Fruit fly (Drosophila melanogaster) whole organism, embryonic: ENCODE results near the gene CG3032.

Experiments
- Aef1 ChIP-seq: fragments of 200-800 bp; sonication (Bioruptor generic); IDR thresholded peaks from 3 replicates; pipeline ENCODE4 v1.3.6; 2022; ENCODE audit warnings: missing biosample characterization, missing genetic modification characterization
- Bgb ChIP-seq: fragments of 200-800 bp; sonication (Bioruptor generic); IDR thresholded peaks from 2 replicates; pipeline ENCODE4 v1.3.6; 2022; ENCODE audit warnings: missing biosample characterization, missing genetic modification characterization; ENCODE audit not compliant: partially characterized antibody
- Blimp-1 ChIP-seq: fragments of 200-800 bp; sonication (Bioruptor generic); optimal IDR thresholded peaks from 3 replicates; lab custom pipeline; 2018; ENCODE audit warnings: missing biosample characterization, missing genetic modification characterization, mild to moderate bottlenecking, moderate library complexity, missing genetic modification reagents
- C15 ChIP-seq: fragments of 200-800 bp; sonication (Bioruptor generic); IDR thresholded peaks from 3 replicates; pipeline ENCODE4 v1.3.6; 2022; ENCODE audit warnings: missing biosample characterization, missing genetic modification characterization
- CG10366 ChIP-seq: fragments of 200-800 bp; sonication (Bioruptor generic); IDR thresholded peaks from 2 replicates; pipeline ENCODE4 v1.3.6; 2022; ENCODE audit warnings: missing biosample characterization, missing genetic modification characterization
- CG11456 ChIP-seq: fragments of 200-800 bp; sonication (Bioruptor generic); IDR thresholded peaks from 3 replicates; pipeline ENCODE4 v1.3.6; 2022; ENCODE audit warnings: missing biosample characterization, missing genetic modification characterization
- CG12391 ChIP-seq: fragments of 200-800 bp; sonication (Bioruptor generic); optimal IDR thresholded peaks from 3 replicates; lab custom pipeline; 2018; ENCODE audit warnings: missing biosample characterization, mild to moderate bottlenecking, missing genetic modification characterization, moderate library complexity
- CG14667 ChIP-seq: fragments of 200-800 bp; sonication (Bioruptor generic); IDR thresholded peaks from 2 replicates; pipeline ENCODE4 v1.3.6; 2022; ENCODE audit warnings: missing biosample characterization, missing genetic modification characterization
- CG1529 ChIP-seq: fragments of 200-800 bp; sonication (Bioruptor generic); optimal IDR thresholded peaks from 3 replicates; lab custom pipeline; 2018; ENCODE audit warnings: missing biosample characterization, missing genetic modification characterization
- CG15479 ChIP-seq: fragments of 200-800 bp; sonication (Bioruptor generic); optimal IDR thresholded peaks from 3 replicates; lab custom pipeline; 2019; ENCODE audit warnings: missing biosample characterization, mild to moderate bottlenecking, missing genetic modification characterization, moderate library complexity
- CG17568 ChIP-seq: fragments of 200-800 bp; sonication (Bioruptor generic); optimal IDR thresholded peaks from 2 replicates; lab custom pipeline; 2018; ENCODE audit warnings: missing biosample characterization, mild to moderate bottlenecking, missing genetic modification characterization, moderate library complexity
- CG2116 ChIP-seq: fragments of 200-800 bp; sonication (Bioruptor generic); optimal IDR thresholded peaks from 3 replicates; lab custom pipeline; 2018; ENCODE audit warnings: missing biosample characterization, mild to moderate bottlenecking, missing genetic modification characterization
- CG31388 ChIP-seq: fragments of 200-800 bp; sonication (Bioruptor generic); optimal IDR thresholded peaks from 2 replicates; lab custom pipeline; 2016; ENCODE audit warnings: missing biosample characterization, missing genetic modification characterization
- CG32772 ChIP-seq: fragments of 200-800 bp; sonication (Bioruptor generic); IDR thresholded peaks from 2 replicates; pipeline ENCODE4 v1.3.6; 2022; ENCODE audit warnings: missing biosample characterization, missing genetic modification characterization
- CG4424 ChIP-seq: fragments of 200-800 bp; sonication (Bioruptor generic); optimal IDR thresholded peaks from 3 replicates; lab custom pipeline; 2016; ENCODE audit warnings: missing biosample characterization, missing genetic modification characterization
- CG4617 ChIP-seq: fragments of 200-800 bp; sonication (Bioruptor generic); optimal IDR thresholded peaks from 3 replicates; lab custom pipeline; 2016; ENCODE audit warnings: missing biosample characterization, missing genetic modification characterization, borderline replicate concordance
- CG7357 ChIP-seq: fragments of 200-800 bp; sonication (Bioruptor generic); IDR thresholded peaks from 3 replicates; pipeline ENCODE4 v1.3.6; 2022; ENCODE audit warnings: missing biosample characterization, missing genetic modification characterization
- CG7372 ChIP-seq: fragments of 200-800 bp; sonication (Bioruptor generic); IDR thresholded peaks from 2 replicates; pipeline ENCODE4 v1.3.6; 2022; ENCODE audit warnings: missing biosample characterization, missing genetic modification characterization
- CG8924 ChIP-seq: fragments of 200-800 bp; optimal IDR thresholded peaks from 3 replicates; lab custom pipeline; 2019; ENCODE audit warnings: missing biosample characterization, mild to moderate bottlenecking, missing genetic modification characterization, moderate library complexity
- Doc3 ChIP-seq: fragments of 200-800 bp; sonication (Bioruptor generic); IDR thresholded peaks from 3 replicates; pipeline ENCODE4 v1.3.6; 2022; ENCODE audit warnings: missing biosample characterization, missing genetic modification characterization; ENCODE audit not compliant: partially characterized antibody
- Elba2 ChIP-seq: fragments of 200-800 bp; sonication (Bioruptor generic); optimal IDR thresholded peaks from 3 replicates; lab custom pipeline; 2016; ENCODE audit warnings: missing biosample characterization, missing genetic modification characterization
- HHEX ChIP-seq: fragments of 200-800 bp; sonication (Bioruptor generic); optimal IDR thresholded peaks from 3 replicates; lab custom pipeline; 2017; ENCODE audit warnings: missing biosample characterization, mild to moderate bottlenecking, missing genetic modification characterization, missing genetic modification reagents
- MBD-R2 ChIP-seq: fragments of 200-800 bp; sonication (Bioruptor generic); IDR thresholded peaks from 2 replicates; pipeline ENCODE4 v1.3.6; 2022; ENCODE audit warnings: missing biosample characterization, missing genetic modification characterization
- MESR4 ChIP-seq: fragments of 200-800 bp; sonication (Bioruptor generic); optimal IDR thresholded peaks from 2 replicates; lab custom pipeline; 2018; ENCODE audit warnings: missing biosample characterization, mild to moderate bottlenecking, missing genetic modification characterization, moderate library complexity
- Max ChIP-seq: fragments of 200-800 bp; sonication (Bioruptor generic); optimal IDR thresholded peaks from 2 replicates; lab custom pipeline; 2016; ENCODE audit warnings: missing biosample characterization, mild to moderate bottlenecking, missing genetic modification characterization
- Opbp ChIP-seq: fragments of 200-800 bp; sonication (Bioruptor generic); IDR thresholded peaks from 3 replicates; pipeline ENCODE4 v1.3.6; 2022; ENCODE audit warnings: missing biosample characterization, missing genetic modification characterization; ENCODE audit not compliant: partially characterized antibody
- Side ChIP-seq: fragments of 200-800 bp; sonication (Bioruptor generic); optimal IDR thresholded peaks from 2 replicates; lab custom pipeline; 2016; ENCODE audit warnings: missing biosample characterization, missing genetic modification characterization
- Sox100B ChIP-seq: fragments of 200-800 bp; sonication (Bioruptor generic); optimal IDR thresholded peaks from 3 replicates; lab custom pipeline; 2018; ENCODE audit warnings: missing biosample characterization, mild to moderate bottlenecking, missing genetic modification characterization
- bab2 ChIP-seq: fragments of 200-800 bp; sonication (Bioruptor generic); optimal IDR thresholded peaks from 2 replicates; lab custom pipeline; 2016; ENCODE audit warnings: missing biosample characterization, missing genetic modification characterization
- bsh ChIP-seq, 2 experiments: fragments of 200-800 bp; sonication (Bioruptor generic); optimal IDR thresholded peaks; 2 replicates each; lab custom pipeline; 2017 to 2018; ENCODE audit warnings: mild to moderate bottlenecking in 2 of 2, missing biosample characterization in 2 of 2, missing genetic modification characterization in 2 of 2, moderate library complexity in 1 of 2
- caup ChIP-seq: fragments of 200-800 bp; sonication (Bioruptor generic); optimal IDR thresholded peaks from 3 replicates; lab custom pipeline; 2017; ENCODE audit warnings: missing biosample characterization, mild to moderate bottlenecking, missing genetic modification characterization, moderate library complexity; ENCODE audit not compliant: severe bottlenecking
- chn ChIP-seq: fragments of 200-800 bp; sonication (Bioruptor generic); optimal IDR thresholded peaks from 2 replicates; lab custom pipeline; 2016; ENCODE audit warnings: missing biosample characterization, missing genetic modification characterization
- crc ChIP-seq: fragments of 200-800 bp; sonication (Bioruptor generic); optimal IDR thresholded peaks from 2 replicates; lab custom pipeline; 2016; ENCODE audit warnings: missing biosample characterization, missing genetic modification characterization
- danr ChIP-seq: fragments of 200-800 bp; sonication (Bioruptor generic); IDR thresholded peaks from 2 replicates; pipeline ENCODE4 v1.3.6; 2022; ENCODE audit warnings: missing biosample characterization, missing genetic modification characterization
- dm ChIP-seq: fragments of 200-800 bp; sonication (Bioruptor generic); optimal IDR thresholded peaks from 3 replicates; lab custom pipeline; 2016; ENCODE audit warnings: missing biosample characterization, missing genetic modification characterization
- hbn ChIP-seq: fragments of 200-800 bp; sonication (Bioruptor generic); IDR thresholded peaks from 2 replicates; pipeline ENCODE4 v1.3.6; 2022; ENCODE audit warnings: missing biosample characterization, missing genetic modification characterization; ENCODE audit not compliant: partially characterized antibody
- insv ChIP-seq, 2 experiments: fragments of 200-800 bp; sonication (Bioruptor generic); optimal IDR thresholded peaks; 3 replicates each; lab custom pipeline; 2016 to 2018; ENCODE audit warnings: missing biosample characterization in 2 of 2, missing genetic modification characterization in 2 of 2
- jigr1 ChIP-seq: fragments of 200-800 bp; sonication (Bioruptor generic); IDR thresholded peaks from 3 replicates; pipeline ENCODE4 v1.3.6; 2022; ENCODE audit warnings: missing biosample characterization, missing genetic modification characterization
- lola ChIP-seq, 3 experiments: fragments of >200 bp in 2 of 3; fragments of 200-800 bp in 1 of 3; sonication (Bioruptor generic) in 1 of 3; optimal IDR thresholded peaks; 2 replicates each; lab custom pipeline; 2017 to 2019; ENCODE audit warnings: missing biosample characterization in 3 of 3, missing genetic modification characterization in 3 of 3, mild to moderate bottlenecking in 1 of 3, moderate library complexity in 1 of 3
- p53 ChIP-seq: fragments of 200-800 bp; sonication (Bioruptor generic); optimal IDR thresholded peaks from 2 replicates; lab custom pipeline; 2016; ENCODE audit warnings: missing biosample characterization, missing genetic modification characterization
- pros ChIP-seq: fragments of 200-800 bp; sonication (Bioruptor generic); optimal IDR thresholded peaks from 3 replicates; lab custom pipeline; 2019; ENCODE audit warnings: missing biosample characterization, mild to moderate bottlenecking, missing genetic modification characterization, moderate library complexity
- scrt ChIP-seq: fragments of 200-800 bp; sonication (Bioruptor generic); optimal IDR thresholded peaks from 2 replicates; lab custom pipeline; 2018; ENCODE audit warnings: missing biosample characterization, mild to moderate bottlenecking, missing genetic modification characterization, moderate library complexity
- tin ChIP-seq: fragments of 200-800 bp; sonication (Bioruptor generic); optimal IDR thresholded peaks from 3 replicates; lab custom pipeline; 2016; ENCODE audit warnings: missing biosample characterization, missing genetic modification characterization
- tna ChIP-seq: fragments of 200-800 bp; sonication (Bioruptor generic); IDR thresholded peaks from 2 replicates; pipeline ENCODE4 v1.3.6; 2022; ENCODE audit warnings: missing biosample characterization, missing genetic modification characterization; ENCODE audit not compliant: partially characterized antibody
- tup ChIP-seq: fragments of 200-800 bp; sonication (Bioruptor generic); optimal IDR thresholded peaks from 2 replicates; lab custom pipeline; 2016; ENCODE audit warnings: missing biosample characterization, mild to moderate bottlenecking, missing genetic modification characterization, moderate library complexity
- tx ChIP-seq: fragments of 200-800 bp; sonication (Bioruptor generic); optimal IDR thresholded peaks from 2 replicates; lab custom pipeline; 2016; ENCODE audit warnings: missing biosample characterization, missing genetic modification characterization
- wor ChIP-seq: fragments of 200-800 bp; sonication (Bioruptor generic); IDR thresholded peaks from 2 replicates; pipeline ENCODE4 v1.3.6; 2022; ENCODE audit warnings: missing biosample characterization, missing genetic modification characterization
- zf30C ChIP-seq: fragments of 200-800 bp; sonication (Bioruptor generic); optimal IDR thresholded peaks from 3 replicates; lab custom pipeline; 2018; ENCODE audit warnings: missing biosample characterization, mild to moderate bottlenecking, missing genetic modification characterization

CG3032 gene

dm6 chrX:7004101-7004700 lies 9.5 kb downstream of the CG3032 start (continued):
- TF ChIP-seq Elba2 (GFP tag; lab: Kevin White, UChicago) (no peak), CG32772 (GFP tag; lab: Robert Waterston, UW) (peak; percentile 40; the same call in 1 of the 2 replicates), CG12391 (tag; lab: Kevin White, UChicago) (peak; percentile 67), Side (GFP tag; lab: Kevin White, UChicago) (peak; percentile 90), Doc3 (GFP tag; lab: Robert Waterston, UW) (no peak), tin (GFP tag; lab: Kevin White, UChicago) (peak; percentile 61), bab2 (GFP tag; lab: Kevin White, UChicago) (peak; percentile 90), wor (GFP tag; lab: Robert Waterston, UW) (no peak), Blimp-1 (peak; percentile 87), danr (GFP tag; lab: Robert Waterston, UW) (peak; percentile 23; the same call in 1 of the 2 replicates), zf30C (GFP tag; lab: Kevin White, UChicago) (no peak), CG15479 (GFP tag; lab: Kevin White, UChicago) (peak; percentile 58), crc (GFP tag; lab: Kevin White, UChicago) (peak; percentile 74), CG11456 (GFP tag; lab: Robert Waterston, UW) (peak; percentile 81), Max (peak; percentile 78), CG14667 (no peak), hbn (no peak), p53 (GFP tag; lab: Kevin White, UChicago) (peak; percentile 81), MBD-R2 (GFP tag; lab: Robert Waterston, UW) (peak; percentile 44; the same call in 1 of the 2 replicates), Aef1 (no peak), caup (GFP tag; lab: Kevin White, UChicago) (peak; percentile 84), C15 (no peak), CG7357 (GFP tag; lab: Robert Waterston, UW) (no peak), Bgb (GFP tag; lab: Robert Waterston, UW) (no peak), Sox100B (GFP tag; lab: Kevin White, UChicago) (peak; percentile 85), pros (GFP tag; lab: Kevin White, UChicago) (peak; percentile 20), CG8924 (peak; percentile 83), chn (peak; percentile 68), lola (GFP tag; optimal IDR thresholded peaks at IDR 0.05; lab: Kevin White, UChicago) (peak in 1 of 3 experiments; percentile 83), tx (GFP tag; lab: Kevin White, UChicago) (peak; percentile 73), CG4617 (GFP tag; lab: Kevin White, UChicago) (peak; percentile 58), HHEX (peak; percentile 86), CG4424 (peak; percentile 72), dm (GFP tag; lab: Kevin White, UChicago) (peak; percentile 72), CG7372 (GFP tag; lab: Robert Waterston, UW) (0 out of 2 replicates have a peak, but pooled peaks have one; percentile 27), bsh (GFP tag; optimal IDR thresholded peaks at IDR 0.05; lab: Kevin White, UChicago) (peak in 1 of 2 experiments; percentile 87), CG2116 (GFP tag; lab: Kevin White, UChicago) (peak; percentile 72), tna (GFP tag; lab: Robert Waterston, UW) (no peak), insv (GFP tag; optimal IDR thresholded peaks at IDR 0.05; lab: Kevin White, UChicago) (peak; percentile 23 to 69), CG31388 (GFP tag; lab: Kevin White, UChicago) (peak; percentile 62), CG1529 (peak; percentile 88), CG17568 (GFP tag; lab: Kevin White, UChicago) (peak; percentile 93), scrt (GFP tag; lab: Kevin White, UChicago) (peak; percentile 67), Opbp (GFP tag; lab: Robert Waterston, UW) (no peak), MESR4 (GFP tag; lab: Kevin White, UChicago) (peak; percentile 24), CG10366 (GFP tag; lab: Robert Waterston, UW) (peak; percentile 47; the same call in 1 of the 2 replicates), tup (GFP tag; lab: Kevin White, UChicago) (peak; percentile 92), jigr1 (GFP tag; lab: Robert Waterston, UW) (no peak)
